Fruit fly (Drosophila melanogaster): ENCODE results near the gene CG3117.

- TF ChIP-seq psq (optimal IDR thresholded peaks at IDR 0.05) (no peak), Myc (optimal IDR thresholded peaks at IDR 0.05) (no peak), Sin3A (optimal IDR thresholded peaks at IDR 0.05) (no peak)
Measured at dm6 chr2L:2878859-2879258, 31.8 kb upstream of the CG3117 start, which contains the start of gene RabGGTb.
